Fruit fly (Drosophila melanogaster) S2 (cell line): ENCODE results near the gene Cwc25.

Source experiments
- CG8478 ChIP-seq: fragments of >200 bp; optimal IDR thresholded peaks from 2 replicates; lab custom pipeline; 2018
- CTCF ChIP-seq, 2 experiments: fragments of >200 bp; optimal IDR thresholded peaks; 2 replicates each; lab custom pipeline; 2018

- TF ChIP-seq CTCF (optimal IDR thresholded peaks at IDR 0.05; lab: Kevin White, UChicago) (no peak), CG8478 (lab: Kevin White, UChicago) (no peak)
These were observed 48.6 kb upstream of the Cwc25 start, which contains the start of gene Trf5 for dm6 chr2L:2696337-2696736.
